Fruit fly (Drosophila melanogaster) whole organism, embryonic: ENCODE data around the gene CG4577.

Source experiments
- BEAF-32 ChIP-seq: fragments of 200-800 bp; sonication (Bioruptor generic); optimal IDR thresholded peaks from 3 replicates; lab custom pipeline; 2017; ENCODE audit warnings: missing biosample characterization, missing genetic modification characterization, mild to moderate bottlenecking, moderate library complexity, missing genetic modification reagents
- CG10431 ChIP-seq: fragments of 200-800 bp; sonication (Bioruptor generic); optimal IDR thresholded peaks from 3 replicates; lab custom pipeline; 2018; ENCODE audit warnings: missing biosample characterization, mild to moderate bottlenecking, missing genetic modification characterization
- CG10462 ChIP-seq: fragments of 200-800 bp; sonication (Bioruptor generic); optimal IDR thresholded peaks from 2 replicates; lab custom pipeline; 2016; ENCODE audit warnings: missing biosample characterization, missing genetic modification characterization
- CG10979 ChIP-seq: fragments of 200-800 bp; sonication (Bioruptor generic); optimal IDR thresholded peaks from 2 replicates; lab custom pipeline; 2018; ENCODE audit warnings: missing biosample characterization, mild to moderate bottlenecking, missing genetic modification characterization, moderate library complexity
- CG12299 ChIP-seq: fragments of 200-800 bp; sonication (Bioruptor generic); optimal IDR thresholded peaks from 2 replicates; lab custom pipeline; 2018; ENCODE audit warnings: missing biosample characterization, mild to moderate bottlenecking, missing genetic modification characterization
- CG1233 ChIP-seq: fragments of 200-800 bp; sonication (Bioruptor generic); optimal IDR thresholded peaks from 4 replicates; lab custom pipeline; 2018; ENCODE audit warnings: missing biosample characterization, mild to moderate bottlenecking, missing genetic modification characterization
- CG12659 ChIP-seq: fragments of 200-800 bp; sonication (Bioruptor generic); optimal IDR thresholded peaks from 3 replicates; lab custom pipeline; 2017; ENCODE audit warnings: mild to moderate bottlenecking, missing biosample characterization, missing genetic modification reagents, missing genetic modification characterization
- CG13296 ChIP-seq: fragments of 200-800 bp; sonication (Bioruptor generic); optimal IDR thresholded peaks from 3 replicates; lab custom pipeline; 2018; ENCODE audit warnings: missing biosample characterization, mild to moderate bottlenecking, missing genetic modification characterization
- CG13775 ChIP-seq: fragments of 200-800 bp; sonication (Bioruptor generic); optimal IDR thresholded peaks from 3 replicates; lab custom pipeline; 2017; ENCODE audit warnings: missing biosample characterization, mild to moderate bottlenecking, missing genetic modification characterization
- CG15601 ChIP-seq: fragments of 200-800 bp; sonication (Bioruptor generic); optimal IDR thresholded peaks from 3 replicates; lab custom pipeline; 2019; ENCODE audit warnings: missing biosample characterization, mild to moderate bottlenecking, missing genetic modification characterization, moderate library complexity
- CG17328 ChIP-seq: fragments of 200-800 bp; sonication (Bioruptor generic); IDR thresholded peaks from 2 replicates; pipeline ENCODE4 v1.3.6; 2022; ENCODE audit warnings: missing biosample characterization, missing genetic modification characterization
- CG17385 ChIP-seq: fragments of 200-800 bp; sonication (Bioruptor generic); optimal IDR thresholded peaks from 3 replicates; lab custom pipeline; 2018; ENCODE audit warnings: missing biosample characterization, mild to moderate bottlenecking, missing genetic modification characterization
- CG2202 ChIP-seq: fragments of 200-800 bp; sonication (Bioruptor generic); optimal IDR thresholded peaks from 2 replicates; lab custom pipeline; 2018; ENCODE audit warnings: missing biosample characterization, mild to moderate bottlenecking, missing genetic modification characterization
- CG31441 ChIP-seq: fragments of 200-800 bp; sonication (Bioruptor generic); IDR thresholded peaks from 2 replicates; pipeline ENCODE4 v1.3.6; 2022; ENCODE audit warnings: missing biosample characterization, missing genetic modification characterization
- CG4328 ChIP-seq: fragments of 200-800 bp; sonication (Bioruptor generic); optimal IDR thresholded peaks from 3 replicates; lab custom pipeline; 2017; ENCODE audit warnings: missing biosample characterization, missing genetic modification reagents, missing genetic modification characterization
- CG6689 ChIP-seq: fragments of 200-800 bp; sonication (Bioruptor generic); IDR thresholded peaks from 2 replicates; pipeline ENCODE4 v1.3.6; 2022; ENCODE audit warnings: missing biosample characterization, missing genetic modification characterization
- CG8944 ChIP-seq: fragments of 200-800 bp; sonication (Bioruptor generic); optimal IDR thresholded peaks from 3 replicates; lab custom pipeline; 2016; ENCODE audit warnings: missing biosample characterization, missing genetic modification characterization
- CG9932 ChIP-seq: fragments of 200-800 bp; sonication (Bioruptor generic); IDR thresholded peaks from 2 replicates; pipeline ENCODE4 v1.3.6; 2022; ENCODE audit warnings: missing biosample characterization, missing genetic modification characterization
- CrebB ChIP-seq: fragments of 200-800 bp; sonication (Bioruptor generic); optimal IDR thresholded peaks from 3 replicates; lab custom pipeline; 2018; ENCODE audit warnings: missing biosample characterization, mild to moderate bottlenecking, missing genetic modification characterization
- D ChIP-seq, 2 experiments: fragments of 200-800 bp in 1 of 2; fragments of >200 bp in 1 of 2; sonication (Bioruptor generic) in 1 of 2; optimal IDR thresholded peaks; 2 replicates in 1 of 2; 3 replicates in 1 of 2; lab custom pipeline; 2017; ENCODE audit warnings: mild to moderate bottlenecking in 1 of 2, missing biosample characterization in 1 of 2, missing genetic modification characterization in 1 of 2, missing genetic modification reagents in 1 of 2
- Dp ChIP-seq: fragments of 200-800 bp; sonication (Bioruptor generic); optimal IDR thresholded peaks from 2 replicates; lab custom pipeline; 2018; ENCODE audit warnings: missing biosample characterization, mild to moderate bottlenecking, missing genetic modification characterization, moderate library complexity
- HLH54F ChIP-seq: fragments of 200-800 bp; sonication (Bioruptor generic); optimal IDR thresholded peaks from 3 replicates; lab custom pipeline; 2016; ENCODE audit warnings: missing biosample characterization, missing genetic modification characterization
- Hand ChIP-seq: fragments of 200-800 bp; sonication (Bioruptor generic); optimal IDR thresholded peaks from 2 replicates; lab custom pipeline; 2017; ENCODE audit warnings: mild to moderate bottlenecking, missing biosample characterization, missing genetic modification reagents, missing genetic modification characterization
- HmgZ ChIP-seq: fragments of 200-800 bp; sonication (Bioruptor generic); optimal IDR thresholded peaks from 2 replicates; lab custom pipeline; 2018; ENCODE audit warnings: missing biosample characterization, mild to moderate bottlenecking, missing genetic modification characterization
- Max ChIP-seq: fragments of 200-800 bp; sonication (Bioruptor generic); optimal IDR thresholded peaks from 2 replicates; lab custom pipeline; 2016; ENCODE audit warnings: missing biosample characterization, mild to moderate bottlenecking, missing genetic modification characterization
- Side ChIP-seq: fragments of 200-800 bp; sonication (Bioruptor generic); optimal IDR thresholded peaks from 2 replicates; lab custom pipeline; 2016; ENCODE audit warnings: missing biosample characterization, missing genetic modification characterization
- Six4 ChIP-seq: fragments of 200-800 bp; sonication (Bioruptor generic); optimal IDR thresholded peaks from 2 replicates; lab custom pipeline; 2016; ENCODE audit warnings: missing biosample characterization, missing genetic modification characterization
- Spps ChIP-seq: fragments of 200-800 bp; sonication (Bioruptor generic); optimal IDR thresholded peaks from 2 replicates; lab custom pipeline; 2018; ENCODE audit warnings: missing biosample characterization, mild to moderate bottlenecking, missing genetic modification characterization
- Sry-δ ChIP-seq: fragments of 200-800 bp; sonication (Bioruptor generic); optimal IDR thresholded peaks from 2 replicates; lab custom pipeline; 2016; ENCODE audit warnings: missing biosample characterization, missing genetic modification characterization
- ac ChIP-seq: fragments of 200-800 bp; sonication (Bioruptor generic); optimal IDR thresholded peaks from 3 replicates; lab custom pipeline; 2017; ENCODE audit warnings: missing biosample characterization, mild to moderate bottlenecking, missing genetic modification characterization
- caup ChIP-seq: fragments of 200-800 bp; sonication (Bioruptor generic); optimal IDR thresholded peaks from 3 replicates; lab custom pipeline; 2017; ENCODE audit warnings: missing biosample characterization, mild to moderate bottlenecking, missing genetic modification characterization, moderate library complexity; ENCODE audit not compliant: severe bottlenecking
- fd3F ChIP-seq: fragments of 200-800 bp; sonication (Bioruptor generic); optimal IDR thresholded peaks from 2 replicates; lab custom pipeline; 2018; ENCODE audit warnings: missing biosample characterization, mild to moderate bottlenecking, missing genetic modification characterization, moderate library complexity
- fd64A ChIP-seq: fragments of 200-800 bp; sonication (Bioruptor generic); optimal IDR thresholded peaks from 3 replicates; lab custom pipeline; 2018; ENCODE audit warnings: missing biosample characterization, mild to moderate bottlenecking, missing genetic modification characterization
- gem ChIP-seq: fragments of 200-800 bp; sonication (Bioruptor generic); optimal IDR thresholded peaks from 2 replicates; lab custom pipeline; 2019; ENCODE audit warnings: missing biosample characterization, mild to moderate bottlenecking, missing genetic modification characterization, moderate library complexity
- gro ChIP-seq: fragments of 200-800 bp; sonication (Bioruptor generic); optimal IDR thresholded peaks from 2 replicates; lab custom pipeline; 2016; ENCODE audit warnings: missing biosample characterization, missing genetic modification characterization
- gsb-n ChIP-seq: fragments of 200-800 bp; sonication (Bioruptor generic); optimal IDR thresholded peaks from 3 replicates; lab custom pipeline; 2018; ENCODE audit warnings: missing biosample characterization, mild to moderate bottlenecking, missing genetic modification characterization
- ham ChIP-seq: fragments of 200-800 bp; sonication (Bioruptor generic); IDR thresholded peaks from 2 replicates; pipeline ENCODE4 v1.3.6; 2022; ENCODE audit warnings: missing biosample characterization, missing genetic modification characterization
- jing ChIP-seq: fragments of 200-800 bp; sonication (Bioruptor generic); optimal IDR thresholded peaks from 2 replicates; lab custom pipeline; 2018; ENCODE audit warnings: missing biosample characterization, mild to moderate bottlenecking, missing genetic modification characterization
- nerfin-1 ChIP-seq: fragments of 200-800 bp; sonication (Bioruptor generic); optimal IDR thresholded peaks from 3 replicates; lab custom pipeline; 2019; ENCODE audit warnings: missing biosample characterization, mild to moderate bottlenecking, missing genetic modification characterization, moderate library complexity
- onecut ChIP-seq: fragments of 200-800 bp; sonication (Bioruptor generic); IDR thresholded peaks from 2 replicates; pipeline ENCODE4 v1.3.6; 2022; ENCODE audit warnings: missing biosample characterization, missing genetic modification characterization
- pfk ChIP-seq: fragments of 200-800 bp; sonication (Bioruptor generic); optimal IDR thresholded peaks from 2 replicates; lab custom pipeline; 2018; ENCODE audit warnings: missing biosample characterization, mild to moderate bottlenecking, missing genetic modification characterization, moderate library complexity
- pros ChIP-seq: fragments of 200-800 bp; sonication (Bioruptor generic); optimal IDR thresholded peaks from 3 replicates; lab custom pipeline; 2019; ENCODE audit warnings: missing biosample characterization, mild to moderate bottlenecking, missing genetic modification characterization, moderate library complexity
- pum ChIP-seq: fragments of 200-800 bp; sonication (Bioruptor generic); optimal IDR thresholded peaks from 2 replicates; lab custom pipeline; 2016; ENCODE audit warnings: missing biosample characterization, missing genetic modification characterization
- run ChIP-seq: fragments of 200-800 bp; sonication (Bioruptor generic); optimal IDR thresholded peaks from 3 replicates; lab custom pipeline; 2018; ENCODE audit warnings: missing biosample characterization, mild to moderate bottlenecking, missing genetic modification characterization
- tx ChIP-seq: fragments of 200-800 bp; sonication (Bioruptor generic); optimal IDR thresholded peaks from 2 replicates; lab custom pipeline; 2016; ENCODE audit warnings: missing biosample characterization, missing genetic modification characterization
- vvl ChIP-seq: fragments of 200-800 bp; sonication (Bioruptor generic); IDR thresholded peaks from 2 replicates; pipeline ENCODE4 v1.3.6; 2022; ENCODE audit warnings: missing biosample characterization, missing genetic modification characterization
- yki ChIP-seq: fragments of >200 bp; optimal IDR thresholded peaks from 3 replicates; lab custom pipeline; 2018
- zf30C ChIP-seq: fragments of 200-800 bp; sonication (Bioruptor generic); optimal IDR thresholded peaks from 3 replicates; lab custom pipeline; 2018; ENCODE audit warnings: missing biosample characterization, mild to moderate bottlenecking, missing genetic modification characterization

CG4577 gene

dm6 chr2L:1144371-1145360, 10.2 kb downstream of the CG4577 start (continued):
- TF ChIP-seq Sry-δ (no peak), zf30C (GFP tag; lab: Kevin White, UChicago) (no peak), vvl (GFP tag; lab: Robert Waterston, UW) (peak; percentile 79), Side (GFP tag; lab: Kevin White, UChicago) (no peak), Max (peak; percentile 15), CG15601 (tag; lab: Kevin White, UChicago) (peak; percentile 54), BEAF-32 (GFP tag; lab: Kevin White, UChicago) (no peak), CG9932 (GFP tag; lab: Robert Waterston, UW) (no peak), CrebB (tag; lab: Kevin White, UChicago) (peak; percentile 1), CG10431 (GFP tag; lab: Kevin White, UChicago) (no peak), tx (GFP tag; lab: Kevin White, UChicago) (no peak), onecut (GFP tag; lab: Robert Waterston, UW) (no peak), CG17385 (peak; percentile 64), fd3F (GFP tag; lab: Kevin White, UChicago) (peak; percentile 17), run (tag; lab: Kevin White, UChicago) (no peak), fd64A (GFP tag; lab: Kevin White, UChicago) (peak; percentile 12), CG2202 (tag; lab: Kevin White, UChicago) (peak; percentile 51), Dp (GFP tag; lab: Kevin White, UChicago) (no peak), HLH54F (GFP tag; lab: Kevin White, UChicago) (no peak), CG10979 (tag; lab: Kevin White, UChicago) (peak; percentile 64), jing (GFP tag; lab: Kevin White, UChicago) (peak; percentile 28), CG12659 (peak; percentile 23), CG31441 (GFP tag; lab: Robert Waterston, UW) (peak; percentile 47), gem (tag; lab: Kevin White, UChicago) (peak; percentile 81), gro (GFP tag; lab: Kevin White, UChicago) (peak; percentile 38), CG4328 (GFP tag; lab: Kevin White, UChicago) (no peak), ham (GFP tag; lab: Robert Waterston, UW) (no peak), pfk (no peak), CG17328 (GFP tag; lab: Robert Waterston, UW) (no peak; the same call in 1 of the 2 replicates), CG6689 (GFP tag; lab: Robert Waterston, UW) (no peak), CG12299 (tag; lab: Kevin White, UChicago) (no peak), CG13775 (GFP tag; lab: Kevin White, UChicago) (no peak), pum (peak; percentile 10), caup (GFP tag; lab: Kevin White, UChicago) (peak; percentile 23), D (optimal IDR thresholded peaks at IDR 0.05; lab: Kevin White, UChicago) (no peak), D (GFP tag; optimal IDR thresholded peaks at IDR 0.05; lab: Kevin White, UChicago) (peak; percentile 54), CG1233 (GFP tag; lab: Kevin White, UChicago) (peak; percentile 43), CG10462 (peak; percentile 1), Hand (GFP tag; lab: Kevin White, UChicago) (no peak), CG8944 (GFP tag; lab: Kevin White, UChicago) (peak; percentile 14), yki (lab: Kevin White, UChicago) (no peak), nerfin-1 (peak; percentile 11), CG13296 (GFP tag; lab: Kevin White, UChicago) (peak; percentile 42), Six4 (GFP tag; lab: Kevin White, UChicago) (peak; percentile 25), HmgZ (tag; lab: Kevin White, UChicago) (peak; percentile 24), gsb-n (tag; lab: Kevin White, UChicago) (peak; percentile 18), Spps (tag; lab: Kevin White, UChicago) (no peak), ac (GFP tag; lab: Kevin White, UChicago) (no peak), pros (GFP tag; lab: Kevin White, UChicago) (no peak)
